Worm (Caenorhabditis elegans) whole organism, late embryonic: Measurements from ENCODE around the gene C08E8.3.
"Not testable (repeated sequence)": the region's sequence is repeated elsewhere in the genome, so short reads cannot be mapped to it uniquely, and the experiment has no call there.

Experiments
- C38D4.7 ChIP-seq: fragments of 200-800 bp; sonication (Bioruptor generic); optimal IDR thresholded peaks from 2 replicates; lab custom pipeline; 2018; ENCODE audit warnings: mild to moderate bottlenecking, missing genetic modification characterization, moderate library complexity, missing compliant biosample characterization
- F13H6.1 ChIP-seq: sonication (generic microtip); optimal IDR thresholded peaks from 2 replicates; lab custom pipeline; 2016; ENCODE audit warnings: missing genetic modification characterization, missing compliant biosample characterization
- T23F11.4 ChIP-seq: fragments of 200-800 bp; sonication (Bioruptor generic); optimal IDR thresholded peaks from 2 replicates; lab custom pipeline; 2018; ENCODE audit warnings: mild to moderate bottlenecking, missing genetic modification characterization, missing compliant biosample characterization
- ahr-1 ChIP-seq: sonication (generic microtip); optimal IDR thresholded peaks from 2 replicates; lab custom pipeline; 2016; ENCODE audit warnings: missing genetic modification characterization, missing compliant biosample characterization
- ama-1 ChIP-seq: fragments of 150-350 bp; optimal IDR thresholded peaks from 2 replicates; lab custom pipeline; 2014
- ceh-14 ChIP-seq: sonication (generic microtip); optimal IDR thresholded peaks from 2 replicates; lab custom pipeline; 2016; ENCODE audit warnings: missing genotype, missing genetic modification characterization, missing compliant biosample characterization
- ceh-19 ChIP-seq: fragments of 200-800 bp; sonication (Bioruptor generic); optimal IDR thresholded peaks from 2 replicates; lab custom pipeline; 2018; ENCODE audit warnings: mild to moderate bottlenecking, missing genetic modification characterization, missing compliant biosample characterization
- ceh-2 ChIP-seq: sonication (generic microtip); optimal IDR thresholded peaks from 2 replicates; lab custom pipeline; 2016; ENCODE audit warnings: missing genotype, missing genetic modification characterization, missing compliant biosample characterization
- ceh-30 ChIP-seq: fragments of 150-350 bp; optimal IDR thresholded peaks from 2 replicates; lab custom pipeline; 2014; ENCODE audit warnings: missing biosample characterization, missing genetic modification characterization
- ceh-31 ChIP-seq: sonication (generic microtip); optimal IDR thresholded peaks from 2 replicates; lab custom pipeline; 2016; ENCODE audit warnings: missing genetic modification characterization, missing compliant biosample characterization
- ceh-45 ChIP-seq: fragments of 200-800 bp; sonication (Bioruptor generic); IDR thresholded peaks from 2 replicates; pipeline ENCODE4 v1.3.6; 2022; ENCODE audit warnings: missing genetic modification reagents, missing genetic modification characterization, missing compliant biosample characterization
- ceh-48 ChIP-seq: sonication (generic microtip); optimal IDR thresholded peaks from 2 replicates; lab custom pipeline; 2016; ENCODE audit warnings: missing genetic modification characterization, inconsistent platforms, missing compliant biosample characterization
- ceh-9 ChIP-seq: sonication (generic microtip); optimal IDR thresholded peaks from 2 replicates; lab custom pipeline; 2016; ENCODE audit warnings: mild to moderate bottlenecking, missing genetic modification characterization, inconsistent platforms, missing compliant biosample characterization
- che-1 ChIP-seq: sonication (generic microtip); optimal IDR thresholded peaks from 2 replicates; lab custom pipeline; 2016; ENCODE audit warnings: mild to moderate bottlenecking, missing genetic modification characterization, missing compliant biosample characterization
- dmd-4 ChIP-seq: sonication (generic microtip); optimal IDR thresholded peaks from 2 replicates; lab custom pipeline; 2016; ENCODE audit warnings: borderline replicate concordance, missing genetic modification characterization, missing compliant biosample characterization
- dve-1 ChIP-seq: sonication (generic microtip); optimal IDR thresholded peaks from 2 replicates; lab custom pipeline; 2017; ENCODE audit warnings: antibody characterized with exemption, mild to moderate bottlenecking, missing genetic modification characterization, missing compliant biosample characterization
- fkh-10 ChIP-seq: fragments of 150-350 bp; optimal IDR thresholded peaks from 2 replicates; lab custom pipeline; 2014; ENCODE audit warnings: missing biosample characterization, missing genetic modification reagents, missing genetic modification characterization
- hlh-13 ChIP-seq: fragments of 200-800 bp; sonication (Bioruptor generic); optimal IDR thresholded peaks from 2 replicates; lab custom pipeline; 2018; ENCODE audit warnings: mild to moderate bottlenecking, missing genetic modification characterization, missing compliant biosample characterization
- hlh-15 ChIP-seq: sonication (generic microtip); optimal IDR thresholded peaks from 2 replicates; lab custom pipeline; 2016; ENCODE audit warnings: missing genetic modification characterization, missing compliant biosample characterization
- hlh-8 ChIP-seq: sonication (generic microtip); optimal IDR thresholded peaks from 2 replicates; lab custom pipeline; 2016; ENCODE audit warnings: missing genotype, missing genetic modification characterization, missing compliant biosample characterization
- lim-6 ChIP-seq: sonication (generic microtip); optimal IDR thresholded peaks from 2 replicates; lab custom pipeline; 2016; ENCODE audit warnings: missing genetic modification characterization, missing compliant biosample characterization
- lin-11 ChIP-seq: fragments of 200-800 bp; sonication (Bioruptor generic); optimal IDR thresholded peaks from 2 replicates; lab custom pipeline; 2018; ENCODE audit warnings: mild to moderate bottlenecking, missing genetic modification characterization, missing compliant biosample characterization
- madf-2 ChIP-seq: sonication (generic microtip); optimal IDR thresholded peaks from 2 replicates; lab custom pipeline; 2017; ENCODE audit warnings: missing genetic modification characterization, missing compliant biosample characterization
- mec-3 ChIP-seq: sonication (generic microtip); optimal IDR thresholded peaks from 2 replicates; lab custom pipeline; 2016; ENCODE audit warnings: borderline replicate concordance, missing genetic modification characterization, missing compliant biosample characterization
- nhr-11 ChIP-seq: fragments of 150-350 bp; optimal IDR thresholded peaks from 2 replicates; lab custom pipeline; 2014; ENCODE audit warnings: missing biosample characterization, missing genetic modification characterization
- npax-4 ChIP-seq: sonication (generic microtip); optimal IDR thresholded peaks from 2 replicates; lab custom pipeline; 2016; ENCODE audit warnings: missing genetic modification characterization, missing compliant biosample characterization
- pag-3 ChIP-seq: sonication (generic microtip); optimal IDR thresholded peaks from 2 replicates; lab custom pipeline; 2016; ENCODE audit warnings: missing compliant biosample characterization, missing genetic modification characterization, borderline replicate concordance
- pat-9 ChIP-seq: fragments of 200-800 bp; sonication (Bioruptor generic); optimal IDR thresholded peaks from 2 replicates; lab custom pipeline; 2018; ENCODE audit warnings: mild to moderate bottlenecking, missing genetic modification characterization, moderate library complexity, missing compliant biosample characterization
- pha-2 ChIP-seq: sonication (generic microtip); optimal IDR thresholded peaks from 2 replicates; lab custom pipeline; 2017; ENCODE audit warnings: mild to moderate bottlenecking, missing genetic modification characterization, missing compliant biosample characterization
- rnt-1 ChIP-seq: sonication (generic microtip); optimal IDR thresholded peaks from 2 replicates; lab custom pipeline; 2016; ENCODE audit warnings: missing genetic modification characterization, missing compliant biosample characterization
- sdc-2 ChIP-seq: sonication (generic microtip); optimal IDR thresholded peaks from 2 replicates; lab custom pipeline; 2016; ENCODE audit warnings: missing genotype, missing genetic modification characterization, missing compliant biosample characterization
- sox-2 ChIP-seq: fragments of 200-800 bp; sonication (Bioruptor generic); IDR thresholded peaks from 2 replicates; pipeline ENCODE4 v1.3.6; 2022; ENCODE audit warnings: missing genetic modification reagents, missing genetic modification characterization, missing compliant biosample characterization
- sox-4 ChIP-seq: sonication (generic microtip); optimal IDR thresholded peaks from 2 replicates; lab custom pipeline; 2017; ENCODE audit warnings: mild to moderate bottlenecking, missing genetic modification characterization, inconsistent platforms, missing compliant biosample characterization
- unc-3 ChIP-seq, 2 experiments: fragments of 200-800 bp in 1 of 2; sonication (Bioruptor generic) in 1 of 2; sonication (generic microtip) in 1 of 2; conservative IDR thresholded peaks in 1 of 2; optimal IDR thresholded peaks in 1 of 2; 2 replicates each; pipeline versions ENCODE4 v1.3.6 to Lab custom; 2016 to 2022; ENCODE audit warnings: missing compliant biosample characterization in 2 of 2, missing genetic modification characterization in 2 of 2, missing genetic modification reagents in 1 of 2
- unc-55 ChIP-seq: sonication (generic microtip); optimal IDR thresholded peaks from 2 replicates; lab custom pipeline; 2017; ENCODE audit warnings: missing biosample characterization, missing genetic modification reagents, missing genetic modification characterization
- unc-86 ChIP-seq: sonication (generic microtip); optimal IDR thresholded peaks from 2 replicates; lab custom pipeline; 2016; ENCODE audit warnings: missing genetic modification characterization, missing compliant biosample characterization
- zip-5 ChIP-seq: sonication (generic microtip); optimal IDR thresholded peaks from 2 replicates; lab custom pipeline; 2016; ENCODE audit warnings: missing genetic modification characterization, missing compliant biosample characterization

C08E8.3 gene

ce11 chrV:18350046-18350445 lies at the start of gene C08E8.3:
TSS of gene C08E8.3 (plus strand) at chrV:18350129.
- no peak for TF ChIP-seq ceh-31 (tag; lab: Kevin White, UChicago)
- TF ChIP-seq mec-3 (tag; lab: Kevin White, UChicago) = no peak
- TF ChIP-seq C38D4.7 (GFP tag; lab: Kevin White, UChicago) = no peak
- no peak for TF ChIP-seq rnt-1
- no peak for TF ChIP-seq ceh-2 (tag; lab: Kevin White, UChicago)
- TF ChIP-seq ceh-19 = no peak
- TF ChIP-seq F13H6.1 (tag; lab: Kevin White, UChicago) = no peak
- no peak for TF ChIP-seq ceh-30 (tag; lab: Kevin White, UChicago)
- TF ChIP-seq unc-55 (GFP tag; lab: Kevin White, UChicago) = no peak
- no peak for TF ChIP-seq ceh-14
- TF ChIP-seq pag-3 = no peak
- TF ChIP-seq dve-1 (tag; lab: Kevin White, UChicago) = no peak
- TF ChIP-seq dmd-4 (tag; lab: Kevin White, UChicago) = no peak
- TF ChIP-seq hlh-13 (GFP tag; lab: Kevin White, UChicago) = no peak
- TF ChIP-seq ahr-1 = no peak
- no peak for TF ChIP-seq sdc-2
- no peak for TF ChIP-seq lin-11
- no peak for TF ChIP-seq ama-1
- no peak for TF ChIP-seq T23F11.4 (GFP tag; lab: Kevin White, UChicago)
- no peak for TF ChIP-seq zip-5 (tag; lab: Kevin White, UChicago)

- TF ChIP-seq dmd-4 (tag; lab: Kevin White, UChicago); lim-6; npax-4: not testable (repeated sequence)
Measured at ce11 chrV:18302414-18302813, 47.5 kb upstream of the C08E8.3 start, which contains the start of gene Y51A2A.6. TSS of gene Y51A2A.6 (plus strand) at chrV:18302714.

ce11 chrV:18318312-18318711 lies 31.6 kb upstream of the C08E8.3 start, which contains the start of gene fbxb-119:
TSS of gene fbxb-119 (plus strand) at chrV:18318612.
- no peak for TF ChIP-seq hlh-8 (tag; lab: Kevin White, UChicago)
- no peak for TF ChIP-seq pha-2 (tag; lab: Kevin White, UChicago)
- TF ChIP-seq sox-4 (tag; lab: Kevin White, UChicago) = no peak
- no peak for TF ChIP-seq unc-3 (GFP tag; conservative IDR thresholded peaks at IDR 0.05; lab: Robert Waterston, UW)
- no peak for TF ChIP-seq unc-3 (tag; optimal IDR thresholded peaks at IDR 0.05; lab: Kevin White, UChicago)

- TF ChIP-seq lin-11 (no peak), madf-2 (tag; lab: Kevin White, UChicago) (no peak), hlh-15 (tag; lab: Kevin White, UChicago) (no peak), nhr-11 (tag; lab: Kevin White, UChicago) (no peak), sox-2 (GFP tag; lab: Robert Waterston, UW) (no peak), ceh-45 (no peak), fkh-10 (GFP tag; lab: Kevin White, UChicago) (no peak), ceh-9 (tag; lab: Kevin White, UChicago) (no peak), ceh-48 (no peak), pat-9 (no peak), dve-1 (tag; lab: Kevin White, UChicago) (no peak), che-1 (tag; lab: Kevin White, UChicago) (no peak), unc-86 (no peak), unc-55 (GFP tag; lab: Kevin White, UChicago) (no peak)
Measured at ce11 chrV:18323231-18323630, 26.7 kb upstream of the C08E8.3 start, which contains the start of gene B0462.5. TSS of gene B0462.5 (minus strand) at chrV:18323331.
